Worm (Caenorhabditis elegans) whole organism, young adult: ENCODE results near the gene tyr-1.

Source experiments
- B0019.2 ChIP-seq: fragments of 200-800 bp; sonication (Bioruptor generic); conservative IDR thresholded peaks from 2 replicates; pipeline ENCODE4 v1.3.6; 2022; ENCODE audit warnings: missing genetic modification reagents, missing genetic modification characterization, missing compliant biosample characterization
- B0261.1 ChIP-seq: sonication (generic microtip); optimal IDR thresholded peaks from 2 replicates; lab custom pipeline; 2016; ENCODE audit warnings: mild to moderate bottlenecking, missing genetic modification characterization, moderate library complexity, missing compliant biosample characterization
- F22D6.2 ChIP-seq: sonication (generic microtip); optimal IDR thresholded peaks from 2 replicates; lab custom pipeline; 2016; ENCODE audit warnings: mild to moderate bottlenecking, missing genetic modification characterization, missing compliant biosample characterization
- F33H1.4 ChIP-seq: fragments of 200-800 bp; sonication (Bioruptor generic); IDR thresholded peaks from 2 replicates; pipeline ENCODE4 v1.3.6; 2022; ENCODE audit warnings: missing genetic modification reagents, missing genetic modification characterization, missing compliant biosample characterization
- F55B11.4 ChIP-seq: sonication (generic microtip); optimal IDR thresholded peaks from 2 replicates; lab custom pipeline; 2016; ENCODE audit warnings: missing compliant biosample characterization, missing genetic modification characterization, borderline replicate concordance; ENCODE audit not compliant: insufficient read depth
- K11D2.4 ChIP-seq: fragments of 200-800 bp; sonication (Bioruptor generic); IDR thresholded peaks from 2 replicates; pipeline ENCODE4 v1.3.6; 2022; ENCODE audit warnings: missing genetic modification reagents, missing genetic modification characterization, missing compliant biosample characterization
- K12H6.12 ChIP-seq: fragments of 200-800 bp; sonication (Bioruptor generic); optimal IDR thresholded peaks from 2 replicates; lab custom pipeline; 2018; ENCODE audit warnings: mild to moderate bottlenecking, missing genetic modification characterization, missing compliant biosample characterization
- T07F8.4 ChIP-seq: sonication (generic microtip); optimal IDR thresholded peaks from 2 replicates; lab custom pipeline; 2016; ENCODE audit warnings: mild to moderate bottlenecking, missing genetic modification characterization, moderate library complexity, missing compliant biosample characterization
- Y53G8AR.9 ChIP-seq: fragments of 200-800 bp; sonication (Bioruptor generic); conservative IDR thresholded peaks from 2 replicates; pipeline ENCODE4 v1.3.6; 2022; ENCODE audit warnings: missing genetic modification reagents, missing genetic modification characterization, missing compliant biosample characterization
- akir-1 ChIP-seq: fragments of 200-800 bp; sonication (Bioruptor generic); optimal IDR thresholded peaks from 2 replicates; lab custom pipeline; 2018; ENCODE audit warnings: mild to moderate bottlenecking, missing genetic modification characterization, moderate library complexity, missing compliant biosample characterization
- ama-1 ChIP-seq, 3 experiments: fragments of 150-350 bp in 1 of 3; sonication (generic microtip) in 2 of 3; optimal IDR thresholded peaks; 2 replicates each; lab custom pipeline; 2014 to 2018; ENCODE audit warnings: missing biosample characterization in 2 of 3, missing genetic modification characterization in 2 of 3, missing genetic modification reagents in 2 of 3
- atf-7 ChIP-seq: sonication (generic microtip); optimal IDR thresholded peaks from 2 replicates; lab custom pipeline; 2017; ENCODE audit warnings: mild to moderate bottlenecking, missing genetic modification characterization, missing compliant biosample characterization
- athp-1 ChIP-seq: sonication (generic microtip); optimal IDR thresholded peaks from 2 replicates; lab custom pipeline; 2017; ENCODE audit warnings: mild to moderate bottlenecking, missing genetic modification characterization, missing compliant biosample characterization
- attf-3 ChIP-seq: fragments of 200-800 bp; sonication (Bioruptor generic); conservative IDR thresholded peaks from 2 replicates; pipeline ENCODE4 v1.3.6; 2022; ENCODE audit warnings: missing genetic modification reagents, missing genetic modification characterization, missing compliant biosample characterization
- ceh-27 ChIP-seq: fragments of 200-800 bp; sonication (Bioruptor generic); optimal IDR thresholded peaks from 2 replicates; lab custom pipeline; 2018; ENCODE audit warnings: mild to moderate bottlenecking, missing genetic modification characterization, moderate library complexity, missing compliant biosample characterization
- ceh-40 ChIP-seq: fragments of 200-800 bp; sonication (Bioruptor generic); IDR thresholded peaks from 2 replicates; pipeline ENCODE4 v1.3.6; 2022; ENCODE audit warnings: missing genetic modification characterization, missing compliant biosample characterization
- egl-44 ChIP-seq: fragments of 200-800 bp; sonication (Bioruptor generic); IDR thresholded peaks from 2 replicates; pipeline ENCODE4 v1.3.6; 2022; ENCODE audit warnings: missing genetic modification reagents, missing genetic modification characterization, missing compliant biosample characterization
- egrh-3 ChIP-seq: fragments of 200-800 bp; sonication (Bioruptor generic); IDR thresholded peaks from 2 replicates; pipeline ENCODE4 v1.3.6; 2022; ENCODE audit warnings: missing genetic modification reagents, missing genetic modification characterization, missing compliant biosample characterization
- ekl-4 ChIP-seq: fragments of 200-800 bp; sonication (Bioruptor generic); IDR thresholded peaks from 2 replicates; pipeline ENCODE4 v1.3.6; 2022; ENCODE audit warnings: missing genetic modification reagents, missing genetic modification characterization, missing compliant biosample characterization
- hlh-12 ChIP-seq: sonication (generic microtip); optimal IDR thresholded peaks from 2 replicates; lab custom pipeline; 2016; ENCODE audit warnings: missing genetic modification characterization, missing compliant biosample characterization
- hmg-20 ChIP-seq: fragments of 200-800 bp; sonication (Bioruptor generic); IDR thresholded peaks from 2 replicates; pipeline ENCODE4 v1.3.6; 2022; ENCODE audit warnings: missing genetic modification reagents, missing genetic modification characterization, missing compliant biosample characterization
- lag-1 ChIP-seq: fragments of 200-800 bp; sonication (Bioruptor generic); IDR thresholded peaks from 2 replicates; pipeline ENCODE4 v1.3.6; 2022; ENCODE audit warnings: missing genetic modification reagents, missing genetic modification characterization, missing compliant biosample characterization
- let-526 ChIP-seq: fragments of 200-800 bp; sonication (Bioruptor generic); IDR thresholded peaks from 2 replicates; pipeline ENCODE4 v1.3.6; 2022; ENCODE audit warnings: missing genetic modification reagents, missing genetic modification characterization, missing compliant biosample characterization
- lin-40 ChIP-seq: sonication (generic microtip); optimal IDR thresholded peaks from 2 replicates; lab custom pipeline; 2016; ENCODE audit warnings: missing genetic modification characterization, mild to moderate bottlenecking, missing compliant biosample characterization, missing genotype, missing genetic modification reagents
- lir-1 ChIP-seq: fragments of 200-800 bp; sonication (Bioruptor generic); conservative IDR thresholded peaks from 2 replicates; pipeline ENCODE4 v1.3.6; 2022; ENCODE audit warnings: missing genetic modification reagents, missing genetic modification characterization, missing compliant biosample characterization
- lsl-1 ChIP-seq: fragments of 200-800 bp; sonication (Bioruptor generic); optimal IDR thresholded peaks from 2 replicates; lab custom pipeline; 2018; ENCODE audit warnings: mild to moderate bottlenecking, missing genetic modification characterization, moderate library complexity, missing compliant biosample characterization
- madf-8 ChIP-seq: fragments of 200-800 bp; sonication (Bioruptor generic); conservative IDR thresholded peaks from 2 replicates; pipeline ENCODE4 v1.3.6; 2022; ENCODE audit warnings: missing genetic modification reagents, missing genetic modification characterization, missing compliant biosample characterization
- mcd-1 ChIP-seq: fragments of 200-800 bp; sonication (Bioruptor generic); IDR thresholded peaks from 2 replicates; pipeline ENCODE4 v1.3.6; 2022; ENCODE audit warnings: missing genetic modification reagents, missing genetic modification characterization, missing compliant biosample characterization
- mel-28 ChIP-seq: sonication (generic microtip); optimal IDR thresholded peaks from 2 replicates; lab custom pipeline; 2016; ENCODE audit warnings: borderline replicate concordance, mild to moderate bottlenecking, missing genetic modification characterization, missing compliant biosample characterization
- nfya-1 ChIP-seq: sonication (generic microtip); optimal IDR thresholded peaks from 2 replicates; lab custom pipeline; 2017; ENCODE audit warnings: antibody characterized with exemption, missing compliant biosample characterization, missing genetic modification characterization, borderline replicate concordance; ENCODE audit not compliant: insufficient read depth
- nhr-120 ChIP-seq: fragments of 200-800 bp; sonication (Bioruptor generic); IDR thresholded peaks from 2 replicates; pipeline ENCODE4 v1.3.6; 2022; ENCODE audit warnings: missing genetic modification characterization, missing compliant biosample characterization
- nhr-27 ChIP-seq: fragments of 200-800 bp; sonication (Bioruptor generic); optimal IDR thresholded peaks from 2 replicates; lab custom pipeline; 2018; ENCODE audit warnings: mild to moderate bottlenecking, missing genetic modification characterization, moderate library complexity, missing compliant biosample characterization
- nhr-80 ChIP-seq: sonication (generic microtip); optimal IDR thresholded peaks from 2 replicates; lab custom pipeline; 2016; ENCODE audit warnings: missing genetic modification characterization, missing compliant biosample characterization
- pha-4 ChIP-seq: fragments of 150-350 bp; sonication (generic microtip); optimal IDR thresholded peaks from 2 replicates; lab custom pipeline; 2014; ENCODE audit warnings: missing biosample characterization, missing genetic modification reagents, missing genetic modification characterization
- rcor-1 ChIP-seq: fragments of 200-800 bp; sonication (Bioruptor generic); IDR thresholded peaks from 2 replicates; pipeline ENCODE4 v1.3.6; 2022; ENCODE audit warnings: missing genetic modification reagents, missing genetic modification characterization, missing compliant biosample characterization
- sea-2 ChIP-seq: fragments of 200-800 bp; sonication (Bioruptor generic); IDR thresholded peaks from 2 replicates; pipeline ENCODE4 v1.3.6; 2022; ENCODE audit warnings: missing genetic modification characterization, missing compliant biosample characterization
- snpc-3.4 ChIP-seq: sonication (generic microtip); optimal IDR thresholded peaks from 2 replicates; lab custom pipeline; 2017; ENCODE audit warnings: missing genetic modification characterization, mild to moderate bottlenecking, missing compliant biosample characterization, antibody characterized with exemption, moderate library complexity, missing genotype, missing genetic modification reagents
- snpc-4 ChIP-seq, 5 experiments: fragments of 150-350 bp in 1 of 5; sonication (generic microtip) in 4 of 5; optimal IDR thresholded peaks; 2 replicates each; lab custom pipeline; 2014 to 2018; ENCODE audit warnings: missing genetic modification characterization in 5 of 5, missing biosample characterization in 3 of 5, antibody characterized with exemption in 2 of 5, mild to moderate bottlenecking in 2 of 5, missing compliant biosample characterization in 2 of 5, missing genotype in 2 of 5, moderate library complexity in 2 of 5, missing genetic modification reagents in 1 of 5
- tlf-1 ChIP-seq: fragments of 200-800 bp; sonication (Bioruptor generic); optimal IDR thresholded peaks from 2 replicates; lab custom pipeline; 2018; ENCODE audit warnings: mild to moderate bottlenecking, missing genetic modification characterization, missing compliant biosample characterization
- zfh-2 ChIP-seq: fragments of 200-800 bp; sonication (Bioruptor generic); conservative IDR thresholded peaks from 2 replicates; pipeline ENCODE4 v1.3.6; 2022; ENCODE audit warnings: missing genetic modification reagents, missing genetic modification characterization, missing compliant biosample characterization
- ztf-22 ChIP-seq: fragments of 200-800 bp; sonication (Bioruptor generic); optimal IDR thresholded peaks from 2 replicates; lab custom pipeline; 2018; ENCODE audit warnings: mild to moderate bottlenecking, missing genetic modification characterization, moderate library complexity, missing compliant biosample characterization
- ztf-3 ChIP-seq: fragments of 200-800 bp; sonication (Bioruptor generic); optimal IDR thresholded peaks from 2 replicates; lab custom pipeline; 2018; ENCODE audit warnings: mild to moderate bottlenecking, missing genetic modification characterization, missing compliant biosample characterization
- ztf-6 ChIP-seq: fragments of 200-800 bp; sonication (Bioruptor generic); IDR thresholded peaks from 2 replicates; pipeline ENCODE4 v1.3.6; 2022; ENCODE audit warnings: missing genetic modification reagents, missing genetic modification characterization, missing compliant biosample characterization

The tyr-1 gene

DNA sequence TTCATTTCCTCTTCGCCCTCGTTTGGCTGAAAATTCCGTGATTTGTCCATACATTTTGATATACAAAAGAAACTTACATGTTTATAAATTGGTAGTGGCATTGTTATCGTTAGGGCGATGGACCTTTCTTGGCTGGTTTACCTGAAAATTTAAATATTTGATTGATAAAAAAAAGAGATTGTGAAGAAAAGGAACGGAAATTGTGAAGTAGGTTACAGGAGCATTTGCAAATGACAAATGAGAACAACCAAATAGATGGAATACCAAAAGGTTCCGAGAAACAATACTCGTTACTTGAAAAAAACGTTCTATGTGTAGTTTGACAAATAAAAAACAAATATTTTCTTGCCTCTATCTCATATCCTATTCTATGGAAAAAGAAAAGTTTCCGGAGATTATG is 30.0 kb upstream of the tyr-1 start, which contains the start of gene ZK652.8:
Gene ZK652.8, minus strand, starts transcription at position 101 of the 400 bp plus-strand sequence.
- TF ChIP-seq lir-1 (GFP tag; lab: Robert Waterston, UW) = no peak
- no peak for TF ChIP-seq ceh-40 (GFP tag; lab: Robert Waterston, UW)
- no peak for TF ChIP-seq rcor-1 (GFP tag; lab: Robert Waterston, UW)
- no peak for TF ChIP-seq lag-1
- TF ChIP-seq madf-8 (GFP tag; lab: Robert Waterston, UW) = no peak
- no peak for TF ChIP-seq K11D2.4 (GFP tag; lab: Robert Waterston, UW)
- no peak for TF ChIP-seq snpc-4 (GFP tag; optimal IDR thresholded peaks at IDR 0.05; lab: Kevin White, UChicago)
- TF ChIP-seq snpc-4 (tag; optimal IDR thresholded peaks at IDR 0.05; lab: Kevin White, UChicago) = no peak
- TF ChIP-seq ztf-22 = no peak
- no peak for TF ChIP-seq hmg-20 (GFP tag; lab: Robert Waterston, UW)
- no peak for TF ChIP-seq egl-44
- TF ChIP-seq sea-2 (GFP tag; lab: Robert Waterston, UW) = no peak
- TF ChIP-seq lin-40 (tag; lab: Kevin White, UChicago) = no peak
- TF ChIP-seq F22D6.2 (tag; lab: Kevin White, UChicago) = no peak
- no peak for TF ChIP-seq zfh-2 (GFP tag; lab: Robert Waterston, UW)
- no peak for TF ChIP-seq mel-28
- no peak for TF ChIP-seq ama-1 (optimal IDR thresholded peaks at IDR 0.05; lab: Kevin White, UChicago)
- no peak for TF ChIP-seq ama-1 (GFP tag; optimal IDR thresholded peaks at IDR 0.05; lab: Kevin White, UChicago)
- TF ChIP-seq snpc-3.4 = no peak

DNA sequence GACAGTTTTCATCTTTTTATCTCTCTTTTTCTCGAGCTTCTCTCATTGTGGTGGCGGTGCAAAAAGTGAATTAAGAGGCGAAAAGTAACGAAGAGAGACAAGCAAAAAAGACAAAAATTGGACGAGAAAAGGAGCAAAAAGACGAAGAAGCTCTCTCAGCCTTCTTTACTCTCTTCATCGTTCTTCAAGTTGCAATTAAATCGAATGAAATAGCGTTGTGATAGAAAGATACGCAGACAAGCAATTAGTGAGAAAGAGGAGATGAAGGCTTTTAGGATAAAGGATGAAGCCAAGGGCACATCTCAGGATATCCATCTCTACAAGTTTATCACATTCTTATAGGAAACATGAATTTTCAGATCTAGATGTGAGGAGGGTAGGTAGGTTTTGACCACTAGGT is 25.4 kb upstream of the tyr-1 start:
- no peak for TF ChIP-seq F55B11.4 (tag; lab: Kevin White, UChicago)
- TF ChIP-seq egrh-3 (GFP tag; lab: Robert Waterston, UW) = no peak
- no peak for TF ChIP-seq snpc-4 (GFP tag; optimal IDR thresholded peaks at IDR 0.05; lab: Kevin White, UChicago)
- TF ChIP-seq snpc-4 (tag; optimal IDR thresholded peaks at IDR 0.05; lab: Kevin White, UChicago) = no peak
- TF ChIP-seq tlf-1 (GFP tag; lab: Kevin White, UChicago) = no peak
- TF ChIP-seq ztf-3 (GFP tag; lab: Kevin White, UChicago) = no peak
- TF ChIP-seq atf-7 (tag; lab: Kevin White, UChicago) = no peak
- TF ChIP-seq B0019.2 (GFP tag; lab: Robert Waterston, UW) = no peak
- TF ChIP-seq hlh-12 (tag; lab: Kevin White, UChicago) = no peak
- TF ChIP-seq nhr-80 (tag; lab: Kevin White, UChicago) = no peak
- TF ChIP-seq let-526 (GFP tag; lab: Robert Waterston, UW) = no peak
- TF ChIP-seq nfya-1 (tag; lab: Kevin White, UChicago) = no peak
- TF ChIP-seq nhr-120 (GFP tag; lab: Robert Waterston, UW) = no peak

DNA sequence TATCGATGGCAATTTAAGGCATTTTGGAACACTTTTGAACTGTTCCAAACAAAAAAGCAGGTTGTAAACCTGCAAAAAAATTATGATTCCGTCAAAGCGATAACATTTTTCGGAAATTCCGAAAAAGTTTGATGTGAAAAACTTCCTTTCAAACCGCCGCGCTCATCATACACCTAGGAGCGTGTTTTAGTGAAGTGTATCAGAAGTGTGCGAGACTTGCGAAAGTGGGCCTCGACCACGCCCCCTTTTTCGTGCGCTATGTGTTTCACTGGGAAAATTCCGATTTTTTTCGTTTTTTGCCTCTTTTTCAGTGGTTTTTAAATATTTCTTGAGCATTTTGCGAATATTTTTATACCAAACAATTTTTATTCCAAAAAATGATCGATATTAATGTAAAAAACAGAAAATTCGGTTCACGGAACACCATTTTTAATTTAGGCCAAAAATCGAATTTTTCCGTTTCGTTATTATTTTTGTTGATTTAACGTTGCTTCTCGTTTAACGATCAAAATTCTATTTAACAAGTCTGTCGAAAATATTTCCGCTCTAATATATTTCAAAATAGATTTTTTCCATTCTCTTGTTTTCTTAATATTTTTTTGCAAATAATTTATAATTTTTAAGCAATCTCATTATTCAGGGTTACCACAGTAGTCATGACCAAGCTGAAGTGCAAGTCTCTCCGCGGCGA is 18.9 kb upstream of the tyr-1 start, which contains the start of gene rpl-35:
Gene rpl-35, plus strand, starts transcription at position 641 of the 691 bp plus-strand sequence.
- TF ChIP-seq ztf-6 (GFP tag; lab: Robert Waterston, UW) (peak; percentile 98), K12H6.12 (tag; lab: Kevin White, UChicago) (peak; percentile 99), ekl-4 (GFP tag; lab: Robert Waterston, UW) (peak; percentile 99), nhr-27 (tag; lab: Kevin White, UChicago) (peak; percentile 77), nhr-120 (GFP tag; lab: Robert Waterston, UW) (peak; percentile 97), B0261.1 (tag; lab: Kevin White, UChicago) (peak; percentile 57), tlf-1 (GFP tag; lab: Kevin White, UChicago) (peak; percentile 100), F33H1.4 (GFP tag; lab: Robert Waterston, UW) (peak; percentile 96), akir-1 (GFP tag; lab: Kevin White, UChicago) (peak; percentile 88), attf-3 (peak; percentile 92), mcd-1 (GFP tag; lab: Robert Waterston, UW) (peak; percentile 99), Y53G8AR.9 (peak; percentile 100), ceh-27 (GFP tag; lab: Kevin White, UChicago) (peak; percentile 100), ama-1 (optimal IDR thresholded peaks at IDR 0.05; lab: Kevin White, UChicago) (peak; percentile 10), ama-1 (GFP tag; optimal IDR thresholded peaks at IDR 0.05; lab: Kevin White, UChicago) (peak; percentile 62 to 79), lsl-1 (GFP tag; lab: Kevin White, UChicago) (peak; percentile 97), athp-1 (tag; lab: Kevin White, UChicago) (peak; percentile 100), egrh-3 (GFP tag; lab: Robert Waterston, UW) (peak; percentile 85), pha-4 (peak; percentile 96), T07F8.4 (tag; lab: Kevin White, UChicago) (peak; percentile 91)
